Worm (Caenorhabditis elegans) whole organism, L1 larva: Measurements from ENCODE around the gene emc-5.

Experiments used
- C04F5.9 ChIP-seq: sonication (generic microtip); optimal IDR thresholded peaks from 2 replicates; lab custom pipeline; 2016; ENCODE audit warnings: missing genetic modification characterization, missing compliant biosample characterization
- F16B12.6 ChIP-seq: fragments of 150-350 bp; optimal IDR thresholded peaks from 2 replicates; lab custom pipeline; 2014; ENCODE audit warnings: missing biosample characterization, missing genetic modification characterization
- alr-1 ChIP-seq: fragments of 200-800 bp; sonication (Bioruptor generic); optimal IDR thresholded peaks from 2 replicates; lab custom pipeline; 2018; ENCODE audit warnings: borderline replicate concordance, mild to moderate bottlenecking, missing genetic modification characterization, missing compliant biosample characterization
- blmp-1 ChIP-seq: fragments of 150-350 bp; optimal IDR thresholded peaks from 2 replicates; lab custom pipeline; 2014; ENCODE audit warnings: missing biosample characterization, missing genetic modification characterization
- ceh-63 ChIP-seq: fragments of 200-800 bp; sonication (Bioruptor generic); optimal IDR thresholded peaks from 2 replicates; lab custom pipeline; 2018; ENCODE audit warnings: mild to moderate bottlenecking, missing genetic modification characterization, missing compliant biosample characterization
- ceh-82 ChIP-seq, 3 experiments: fragments of 150-350 bp in 1 of 3; sonication (generic microtip) in 2 of 3; optimal IDR thresholded peaks; 2 replicates each; lab custom pipeline; 2014 to 2017; ENCODE audit warnings: missing biosample characterization in 3 of 3, missing genetic modification characterization in 3 of 3
- ceh-90 ChIP-seq: sonication (generic microtip); optimal IDR thresholded peaks from 2 replicates; lab custom pipeline; 2016; ENCODE audit warnings: missing genetic modification characterization, missing compliant biosample characterization
- dpl-1 ChIP-seq, 3 experiments: fragments of 150-350 bp in 2 of 3; sonication (generic microtip) in 1 of 3; optimal IDR thresholded peaks; 2 replicates each; lab custom pipeline; 2014 to 2017; ENCODE audit warnings: missing biosample characterization in 3 of 3, missing genetic modification characterization in 3 of 3, missing genetic modification reagents in 3 of 3
- efl-1 ChIP-seq, 4 experiments: fragments of 150-350 bp; optimal IDR thresholded peaks in 3 of 4; peaks in 1 of 4; 1 replicate in 1 of 4; 2 replicates in 3 of 4; lab custom pipeline; 2014; ENCODE audit warnings: missing biosample characterization in 2 of 4, missing genetic modification characterization in 2 of 4, missing genetic modification reagents in 2 of 4
- egl-13 ChIP-seq: sonication (generic microtip); optimal IDR thresholded peaks from 2 replicates; lab custom pipeline; 2016; ENCODE audit warnings: missing genotype, missing genetic modification reagents, missing genetic modification characterization, missing compliant biosample characterization
- elt-2 ChIP-seq: sonication (generic microtip); optimal IDR thresholded peaks from 2 replicates; lab custom pipeline; 2016; ENCODE audit warnings: missing genetic modification characterization, mild to moderate bottlenecking, inconsistent platforms, missing compliant biosample characterization, missing genetic modification reagents
- grh-1 ChIP-seq: fragments of 200-800 bp; sonication (Bioruptor generic); IDR thresholded peaks from 2 replicates; pipeline ENCODE4 v1.3.6; 2022; ENCODE audit warnings: missing genetic modification reagents, missing genetic modification characterization, missing compliant biosample characterization
- irx-1 ChIP-seq: sonication (generic microtip); optimal IDR thresholded peaks from 2 replicates; lab custom pipeline; 2016; ENCODE audit warnings: missing genetic modification characterization, missing compliant biosample characterization
- lin-14 ChIP-seq: fragments of 200-800 bp; sonication (Bioruptor generic); optimal IDR thresholded peaks from 2 replicates; lab custom pipeline; 2018; ENCODE audit warnings: mild to moderate bottlenecking, missing genetic modification characterization, moderate library complexity, missing compliant biosample characterization
- lin-35 ChIP-seq, 2 experiments: fragments of 150-350 bp; optimal IDR thresholded peaks; 2 replicates each; lab custom pipeline; 2014; ENCODE audit warnings: missing biosample characterization in 2 of 2, missing genetic modification characterization in 2 of 2, missing genetic modification reagents in 2 of 2
- lir-3 ChIP-seq: sonication (generic microtip); optimal IDR thresholded peaks from 2 replicates; lab custom pipeline; 2016; ENCODE audit warnings: mild to moderate bottlenecking, missing genetic modification characterization, moderate library complexity, missing compliant biosample characterization; ENCODE audit not compliant: poor library complexity
- lsy-2 ChIP-seq, 2 experiments: fragments of 150-350 bp; optimal IDR thresholded peaks; 2 replicates each; lab custom pipeline; 2014; ENCODE audit warnings: missing biosample characterization in 2 of 2, missing genetic modification characterization in 2 of 2
- mab-9 ChIP-seq: fragments of 200-800 bp; sonication (Bioruptor generic); IDR thresholded peaks from 2 replicates; pipeline ENCODE4 v1.3.6; 2022; ENCODE audit warnings: missing genetic modification reagents, missing genetic modification characterization, missing compliant biosample characterization
- mdl-1 ChIP-seq, 2 experiments: fragments of 150-350 bp; optimal IDR thresholded peaks; 2 replicates each; lab custom pipeline; 2014 to 2017; ENCODE audit warnings: missing biosample characterization in 2 of 2, missing genetic modification characterization in 2 of 2, inconsistent platforms in 1 of 2
- mep-1 ChIP-seq: fragments of 150-350 bp; optimal IDR thresholded peaks from 2 replicates; lab custom pipeline; 2014; ENCODE audit warnings: missing biosample characterization, missing genetic modification characterization
- nhr-20 ChIP-seq: sonication (generic microtip); optimal IDR thresholded peaks from 2 replicates; lab custom pipeline; 2016; ENCODE audit warnings: mild to moderate bottlenecking, missing genetic modification characterization, missing compliant biosample characterization
- nhr-237 ChIP-seq: fragments of 150-350 bp; optimal IDR thresholded peaks from 2 replicates; lab custom pipeline; 2014; ENCODE audit warnings: missing biosample characterization, missing genetic modification characterization
- nhr-71 ChIP-seq: sonication (generic microtip); optimal IDR thresholded peaks from 2 replicates; lab custom pipeline; 2016; ENCODE audit warnings: mild to moderate bottlenecking, missing genetic modification characterization, moderate library complexity, missing compliant biosample characterization
- nhr-76 ChIP-seq: sonication (generic microtip); optimal IDR thresholded peaks from 2 replicates; lab custom pipeline; 2017; ENCODE audit warnings: missing biosample characterization, missing genetic modification characterization
- nhr-84 ChIP-seq: sonication (generic microtip); optimal IDR thresholded peaks from 2 replicates; lab custom pipeline; 2017; ENCODE audit warnings: missing biosample characterization, missing genetic modification characterization
- rnt-1 ChIP-seq: sonication (generic microtip); optimal IDR thresholded peaks from 2 replicates; lab custom pipeline; 2016; ENCODE audit warnings: mild to moderate bottlenecking, missing genetic modification characterization, moderate library complexity, missing compliant biosample characterization
- skn-1 ChIP-seq: fragments of 150-350 bp; optimal IDR thresholded peaks from 2 replicates; lab custom pipeline; 2014; ENCODE audit warnings: missing biosample characterization, missing genetic modification characterization
- snu-23 ChIP-seq: sonication (generic microtip); optimal IDR thresholded peaks from 2 replicates; lab custom pipeline; 2016; ENCODE audit warnings: missing genetic modification characterization, missing compliant biosample characterization
- sox-4 ChIP-seq: sonication (generic microtip); optimal IDR thresholded peaks from 2 replicates; lab custom pipeline; 2016; ENCODE audit warnings: missing genetic modification characterization, missing compliant biosample characterization
- sup-37 ChIP-seq: fragments of 200-800 bp; sonication (Bioruptor generic); optimal IDR thresholded peaks from 2 replicates; lab custom pipeline; 2018; ENCODE audit warnings: mild to moderate bottlenecking, missing genetic modification characterization, missing compliant biosample characterization
- swsn-7 ChIP-seq: sonication (generic microtip); optimal IDR thresholded peaks from 2 replicates; lab custom pipeline; 2016; ENCODE audit warnings: missing genetic modification characterization, missing compliant biosample characterization
- tbx-2 ChIP-seq: sonication (generic microtip); optimal IDR thresholded peaks from 2 replicates; lab custom pipeline; 2016; ENCODE audit warnings: missing genetic modification characterization, missing compliant biosample characterization
- unc-30 ChIP-seq: sonication (generic microtip); optimal IDR thresholded peaks from 2 replicates; lab custom pipeline; 2017; ENCODE audit warnings: missing biosample characterization, missing genetic modification characterization
- vab-15 ChIP-seq: sonication (generic microtip); optimal IDR thresholded peaks from 2 replicates; lab custom pipeline; 2017; ENCODE audit warnings: missing genotype, mild to moderate bottlenecking, missing genetic modification characterization, missing compliant biosample characterization
- xbp-1 ChIP-seq: sonication (generic microtip); optimal IDR thresholded peaks from 2 replicates; lab custom pipeline; 2016; ENCODE audit warnings: missing genetic modification characterization, missing compliant biosample characterization
- zag-1 ChIP-seq: fragments of 150-350 bp; optimal IDR thresholded peaks from 2 replicates; lab custom pipeline; 2014; ENCODE audit warnings: missing biosample characterization, missing genetic modification characterization

emc-5 gene

ce11 chrII:11537115-11537514 is 40.5 kb downstream of the emc-5 start:
- TF ChIP-seq egl-13 (tag; lab: Kevin White, UChicago), result no peak
- TF ChIP-seq blmp-1 (tag; lab: Kevin White, UChicago), result peak; percentile 28

ce11 chrII:11537606-11538016 is 41.0 kb downstream of the emc-5 start:
- TF ChIP-seq grh-1 (GFP tag; lab: Robert Waterston, UW) (no peak), sox-4 (tag; lab: Kevin White, UChicago) (no peak), nhr-84 (no peak), sup-37 (GFP tag; lab: Kevin White, UChicago) (no peak), nhr-20 (tag; lab: Kevin White, UChicago) (no peak), ceh-63 (GFP tag; lab: Kevin White, UChicago) (no peak), nhr-76 (tag; lab: Kevin White, UChicago) (no peak), F16B12.6 (no peak), lin-35 (GFP tag; optimal IDR thresholded peaks at IDR 0.05; lab: Kevin White, UChicago) (no peak), elt-2 (tag; lab: Kevin White, UChicago) (no peak), xbp-1 (tag; lab: Kevin White, UChicago) (no peak), zag-1 (tag; lab: Kevin White, UChicago) (no peak), vab-15 (tag; lab: Kevin White, UChicago) (no peak), alr-1 (no peak), lin-14 (no peak), lir-3 (tag; lab: Kevin White, UChicago) (no peak), C04F5.9 (tag; lab: Kevin White, UChicago) (no peak)

ce11 chrII:11538741-11539140 is 42.2 kb downstream of the emc-5 start, which contains the start of gene Y62F5A.9:
Gene Y62F5A.9 (minus strand): TSS chrII:11538841.
- TF ChIP-seq efl-1 (optimal IDR thresholded peaks at IDR 0.05; lab: Kevin White, UChicago) (no peak), efl-1 (GFP tag; optimal IDR thresholded peaks at IDR 0.05 in 1 of 2; lab: Kevin White, UChicago) (peak in 1 of 2 experiments; percentile 45), nhr-76 (tag; lab: Kevin White, UChicago) (no peak), snu-23 (peak; percentile 9)

- TF ChIP-seq nhr-237 (no peak), efl-1 (optimal IDR thresholded peaks at IDR 0.05; lab: Kevin White, UChicago) (peak; percentile 15 to 36), efl-1 (GFP tag; optimal IDR thresholded peaks at IDR 0.05 in 1 of 2; lab: Kevin White, UChicago) (peak in 1 of 2 experiments; percentile 29), egl-13 (tag; lab: Kevin White, UChicago) (no peak), dpl-1 (GFP tag; optimal IDR thresholded peaks at IDR 0.05; lab: Kevin White, UChicago) (peak in 1 of 3 experiments; percentile 24), rnt-1 (tag; lab: Kevin White, UChicago) (peak; percentile 63), swsn-7 (tag; lab: Kevin White, UChicago) (peak; percentile 4), unc-30 (tag; lab: Kevin White, UChicago) (no peak), nhr-71 (tag; lab: Kevin White, UChicago) (peak; percentile 25), lin-14 (peak; percentile 46), mep-1 (tag; lab: Kevin White, UChicago) (peak; percentile 69), nhr-76 (tag; lab: Kevin White, UChicago) (no peak), lsy-2 (tag; optimal IDR thresholded peaks at IDR 0.05; lab: Kevin White, UChicago) (peak in 1 of 2 experiments; percentile 46), ceh-63 (GFP tag; lab: Kevin White, UChicago) (no peak), skn-1 (tag; lab: Kevin White, UChicago) (peak; percentile 18), tbx-2 (tag; lab: Kevin White, UChicago) (no peak), blmp-1 (tag; lab: Kevin White, UChicago) (peak; percentile 91), snu-23 (peak; percentile 40), nhr-20 (tag; lab: Kevin White, UChicago) (peak; percentile 9), irx-1 (tag; lab: Kevin White, UChicago) (no peak), mdl-1 (tag; optimal IDR thresholded peaks at IDR 0.05; lab: Kevin White, UChicago) (no peak), lin-35 (GFP tag; optimal IDR thresholded peaks at IDR 0.05; lab: Kevin White, UChicago) (peak; percentile 3 to 28), ceh-82 (tag; optimal IDR thresholded peaks at IDR 0.05; lab: Kevin White, UChicago) (peak in 1 of 3 experiments; percentile 35), ceh-90 (tag; lab: Kevin White, UChicago) (peak; percentile 22), vab-15 (tag; lab: Kevin White, UChicago) (no peak), mab-9 (GFP tag; lab: Robert Waterston, UW) (no peak)
Measured at ce11 chrII:11542385-11542784, 45.8 kb downstream of the emc-5 start, which contains the start of gene gtf-2E2. Gene gtf-2E2 (minus strand): TSS chrII:11542495.
